Fruit fly (Drosophila melanogaster): ENCODE data around the gene CG15385.

CG15385 gene

dm6 chr2L:2227316-2227715 is 14.9 kb upstream of the CG15385 start (continued):
- peak; percentile 40 for TF ChIP-seq wek (GFP tag; optimal IDR thresholded peaks at IDR 0.05)
- TF ChIP-seq CG7357 (GFP tag; IDR thresholded peaks at IDR 0.05), result 0 out of 3 replicates have a peak, but pooled peaks have one; percentile 6
- no peak for TF ChIP-seq CG11093 (GFP tag; IDR thresholded peaks at IDR 0.05)
- peak; percentile 6 for TF ChIP-seq Side (GFP tag; optimal IDR thresholded peaks at IDR 0.05)
- no peak for TF ChIP-seq MESR4 (GFP tag; optimal IDR thresholded peaks at IDR 0.05)
- no peak for TF ChIP-seq Atf3 (GFP tag; optimal IDR thresholded peaks at IDR 0.05)
- no peak for TF ChIP-seq Deaf1 (tag; optimal IDR thresholded peaks at IDR 0.05)
- no peak for TF ChIP-seq mirr (GFP tag; optimal IDR thresholded peaks at IDR 0.05)
- peak; percentile 2 for TF ChIP-seq CG9817 (tag; optimal IDR thresholded peaks at IDR 0.05)
- TF ChIP-seq HLHmδ (GFP tag; optimal IDR thresholded peaks at IDR 0.05), result no peak
- peak; percentile 63 for TF ChIP-seq gcm2 (GFP tag; optimal IDR thresholded peaks at IDR 0.05)
- peak; percentile 9 for TF ChIP-seq CG10267 (tag; optimal IDR thresholded peaks at IDR 0.05)
- TF ChIP-seq lab (GFP tag; optimal IDR thresholded peaks at IDR 0.05), result peak; percentile 54
- peak; percentile 33; the same call in 1 of the 2 replicates for TF ChIP-seq CG32767 (GFP tag; IDR thresholded peaks at IDR 0.05)
- no peak for TF ChIP-seq luna (GFP tag; optimal IDR thresholded peaks at IDR 0.05)
- TF ChIP-seq ro (GFP tag; IDR thresholded peaks at IDR 0.05), result no peak
- TF ChIP-seq CoRest (tag; optimal IDR thresholded peaks at IDR 0.05), result peak; percentile 21
- TF ChIP-seq CG18011 (GFP tag; optimal IDR thresholded peaks at IDR 0.05), result peak; percentile 18
- TF ChIP-seq CG2712 (tag; optimal IDR thresholded peaks at IDR 0.05), result peak; percentile 30
- peak; percentile 3 for TF ChIP-seq NC2β (GFP tag; optimal IDR thresholded peaks at IDR 0.05)
- peak; percentile 65 for TF ChIP-seq CG17359 (tag; optimal IDR thresholded peaks at IDR 0.05)
- no peak for TF ChIP-seq nerfin-1 (tag; optimal IDR thresholded peaks at IDR 0.05)
- TF ChIP-seq Neu2 (GFP tag; optimal IDR thresholded peaks at IDR 0.05; ENCODE audit: borderline replicate concordance), result no peak
- TF ChIP-seq en (GFP tag; optimal IDR thresholded peaks at IDR 0.05), result no peak
- peak; percentile 54; the same call in 1 of the 2 replicates for TF ChIP-seq H2.0 (GFP tag; IDR thresholded peaks at IDR 0.05)
- peak; percentile 91 for TF ChIP-seq ci (GFP tag; IDR thresholded peaks at IDR 0.05)
- TF ChIP-seq twi (tag; optimal IDR thresholded peaks at IDR 0.05), result no peak
- TF ChIP-seq sisA (GFP tag; IDR thresholded peaks at IDR 0.05), result peak; percentile 59; the same call in 1 of the 2 replicates
- no peak for TF ChIP-seq Dfd (GFP tag; optimal IDR thresholded peaks at IDR 0.05)
- peak; percentile 46 for TF ChIP-seq gcm (GFP tag; optimal IDR thresholded peaks at IDR 0.05)
- TF ChIP-seq CG2889 (GFP tag; IDR thresholded peaks at IDR 0.05), result no peak
- TF ChIP-seq CG4282 (GFP tag; optimal IDR thresholded peaks at IDR 0.05), result no peak
- no peak for TF ChIP-seq stwl (tag; optimal IDR thresholded peaks at IDR 0.05)
- no peak for TF ChIP-seq CG1529 (GFP tag; optimal IDR thresholded peaks at IDR 0.05)
- peak; percentile 46 for TF ChIP-seq grau (tag; optimal IDR thresholded peaks at IDR 0.05)
- peak; percentile 28 for TF ChIP-seq CG10979 (tag; optimal IDR thresholded peaks at IDR 0.05)
- no peak for TF ChIP-seq E2f2 (GFP tag; IDR thresholded peaks at IDR 0.05)
- no peak for TF ChIP-seq Hey (tag; optimal IDR thresholded peaks at IDR 0.05)
- peak; percentile 71 for TF ChIP-seq ara (GFP tag; IDR thresholded peaks at IDR 0.05)
- TF ChIP-seq CG31365 (tag; optimal IDR thresholded peaks at IDR 0.05), result no peak
- no peak for TF ChIP-seq fu2 (GFP tag; optimal IDR thresholded peaks at IDR 0.05)
- no peak for TF ChIP-seq CG2202 (tag; optimal IDR thresholded peaks at IDR 0.05)
- TF ChIP-seq Hr3 (GFP tag; optimal IDR thresholded peaks at IDR 0.05), result peak; percentile 16
- no peak for TF ChIP-seq slou (GFP tag; optimal IDR thresholded peaks at IDR 0.05)
- no peak for TF ChIP-seq CG18476 (GFP tag; optimal IDR thresholded peaks at IDR 0.05)
- no peak for TF ChIP-seq emc (GFP tag; optimal IDR thresholded peaks at IDR 0.05)
- peak; percentile 37 for TF ChIP-seq CG12942 (GFP tag; optimal IDR thresholded peaks at IDR 0.05)
- TF ChIP-seq CG3838 (GFP tag; optimal IDR thresholded peaks at IDR 0.05), result no peak
- TF ChIP-seq CG31441 (GFP tag; IDR thresholded peaks at IDR 0.05), result peak; percentile 44; the same call in 1 of the 2 replicates
- no peak for TF ChIP-seq pfk (GFP tag; optimal IDR thresholded peaks at IDR 0.05)
- TF ChIP-seq tup (GFP tag; optimal IDR thresholded peaks at IDR 0.05), result no peak
